2 worm cellular contexts compared by ENCODE assay signal in the genomic region with DNA sequence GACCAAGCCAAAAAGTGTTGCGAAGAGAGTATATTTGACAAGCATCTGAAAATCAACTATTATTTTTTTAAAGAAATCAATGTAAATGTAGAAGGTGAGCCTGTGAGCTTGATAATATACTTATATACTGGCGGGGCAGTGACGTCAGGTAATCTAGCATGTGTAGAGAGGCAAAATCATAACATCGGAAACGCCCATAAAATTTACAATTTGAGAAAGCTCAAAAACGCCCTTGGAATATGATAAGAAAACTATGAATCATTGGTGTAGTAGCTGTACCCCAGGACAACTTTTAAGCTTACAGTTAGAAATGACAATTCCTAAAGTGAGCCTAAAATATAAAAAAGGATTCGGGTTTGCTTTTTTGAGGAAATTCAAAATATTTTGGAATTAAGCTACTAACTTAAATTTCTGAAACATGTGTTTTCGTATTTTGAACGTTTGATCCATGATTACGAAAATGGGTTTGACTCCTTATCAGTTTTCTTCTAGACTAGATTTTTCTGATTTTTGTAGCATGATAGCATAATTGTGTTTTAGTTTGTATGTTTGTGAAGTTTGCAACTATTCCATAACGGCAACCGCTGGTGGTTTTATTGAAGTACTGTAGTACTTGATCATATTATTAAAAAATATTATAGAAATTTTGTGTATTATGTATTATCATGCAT.
TF ChIP-seq lines count a peak whose summit lies in the region.

A gene (minus strand): TSS at position 51 of the 671 bp plus-strand sequence.

TF ChIP-seq in whole organism, L3 larva, 47 proteins besides CTCF, POLR2A, EP300 and RAD21:
- TF ChIP-seq elt-2 (tag; optimal IDR thresholded peaks at IDR 0.05; lab: Kevin White, UChicago) (peak; percentile 49), nhr-28 (tag; optimal IDR thresholded peaks at IDR 0.05; lab: Kevin White, UChicago) (no peak), mml-1 (tag; optimal IDR thresholded peaks at IDR 0.05; lab: Kevin White, UChicago) (no peak), hmg-11 (tag; optimal IDR thresholded peaks at IDR 0.05; lab: Kevin White, UChicago) (no peak), pqm-1 (tag; optimal IDR thresholded peaks at IDR 0.05; lab: Kevin White, UChicago) (peak; percentile 22), mdl-1 (tag; optimal IDR thresholded peaks at IDR 0.05; lab: Kevin White, UChicago) (no peak), jun-1 (tag; optimal IDR thresholded peaks at IDR 0.05; lab: Kevin White, UChicago) (no peak)

TF ChIP-seq in whole organism, L4 larva, 104 proteins besides CTCF, POLR2A, EP300 and RAD21:
- no peak for TF ChIP-seq dmd-8 (GFP tag; IDR thresholded peaks at IDR 0.05; lab: Robert Waterston, UW)
- peak; percentile 6 for TF ChIP-seq pqm-1 (tag; optimal IDR thresholded peaks at IDR 0.05; lab: Kevin White, UChicago)
- TF ChIP-seq zip-2 (tag; optimal IDR thresholded peaks at IDR 0.05; lab: Kevin White, UChicago) = no peak
- TF ChIP-seq nhr-77 (tag; optimal IDR thresholded peaks at IDR 0.05; lab: Kevin White, UChicago) = peak; percentile 54
- no peak for TF ChIP-seq zip-11 (GFP tag; IDR thresholded peaks at IDR 0.05; lab: Robert Waterston, UW)
- TF ChIP-seq dve-1 (tag; optimal IDR thresholded peaks at IDR 0.05; lab: Kevin White, UChicago; ENCODE audit: insufficient read depth) = no peak
- peak in 1 of 2 experiments; percentile 35 for TF ChIP-seq unc-62 (GFP tag; optimal IDR thresholded peaks at IDR 0.05 in 1 of 2; lab: Kevin White, UChicago)
- TF ChIP-seq unc-62 (tag; optimal IDR thresholded peaks at IDR 0.05; lab: Kevin White, UChicago) = no peak
- TF ChIP-seq F26F4.8 (GFP tag; conservative IDR thresholded peaks at IDR 0.05; lab: Robert Waterston, UW) = no peak
- peak; percentile 87 for TF ChIP-seq nhr-28 (tag; optimal IDR thresholded peaks at IDR 0.05; lab: Kevin White, UChicago)
- no peak for TF ChIP-seq lin-1 (GFP tag; IDR thresholded peaks at IDR 0.05; lab: Robert Waterston, UW)
- no peak for TF ChIP-seq aly-2 (tag; optimal IDR thresholded peaks at IDR 0.05; lab: Kevin White, UChicago)
- TF ChIP-seq lin-39 (tag; optimal IDR thresholded peaks at IDR 0.05; lab: Kevin White, UChicago) = no peak
- TF ChIP-seq pha-4 (GFP tag; IDR thresholded peaks at IDR 0.05; lab: Robert Waterston, UW) = no peak
- TF ChIP-seq pha-4 (tag; optimal IDR thresholded peaks at IDR 0.05; lab: Kevin White, UChicago) = no peak
- peak; percentile 87 for TF ChIP-seq aha-1 (tag; lab: Kevin White, UChicago)
- no peak for TF ChIP-seq T26A8.4 (GFP tag; IDR thresholded peaks at IDR 0.05; lab: Robert Waterston, UW)
